Fruit fly (Drosophila melanogaster): ENCODE results near the gene CG2059.
A peak's percentile ranks its signal among the peaks of the same experiment; 100 is the strongest.

CG2059 gene

dm6 chrX:7298323-7298722 lies 12.2 kb downstream of the CG2059 start:
- TF ChIP-seq HLH106 (tag; optimal IDR thresholded peaks at IDR 0.05) (no peak), lola (GFP tag; optimal IDR thresholded peaks at IDR 0.05) (no peak), Hr78 (GFP tag; optimal IDR thresholded peaks at IDR 0.05) (no peak), Dfd (GFP tag; optimal IDR thresholded peaks at IDR 0.05) (no peak), pan (optimal IDR thresholded peaks at IDR 0.05) (no peak), foxo (GFP tag; optimal IDR thresholded peaks at IDR 0.05) (no peak), N (GFP tag; optimal IDR thresholded peaks at IDR 0.05) (no peak), Dif (GFP tag; optimal IDR thresholded peaks at IDR 0.05; ENCODE audit: partially characterized antibody) (no peak), OdsH (GFP tag; optimal IDR thresholded peaks at IDR 0.05) (no peak), Hr83 (GFP tag; optimal IDR thresholded peaks at IDR 0.05; ENCODE audit: poor library complexity, severe bottlenecking) (no peak)

dm6 chrX:7299399-7300355 lies 13.5 kb downstream of the CG2059 start:
- no peak for TF ChIP-seq CG32264 (GFP tag; optimal IDR thresholded peaks at IDR 0.05)
- TF ChIP-seq Dif (GFP tag; optimal IDR thresholded peaks at IDR 0.05; ENCODE audit: partially characterized antibody): peak; percentile 86
- no peak for TF ChIP-seq Rel (GFP tag; optimal IDR thresholded peaks at IDR 0.05)
- peak; percentile 71 for TF ChIP-seq Rel (tag; optimal IDR thresholded peaks at IDR 0.05)
- no peak for TF ChIP-seq lola (GFP tag; optimal IDR thresholded peaks at IDR 0.05)
- TF ChIP-seq sage (GFP tag; optimal IDR thresholded peaks at IDR 0.05): no peak
- TF ChIP-seq CG9705 (GFP tag; optimal IDR thresholded peaks at IDR 0.05): no peak
- peak; percentile 43 for TF ChIP-seq h (GFP tag; optimal IDR thresholded peaks at IDR 0.05)
- TF ChIP-seq Myc (optimal IDR thresholded peaks at IDR 0.05): no peak
- TF ChIP-seq woc (GFP tag; optimal IDR thresholded peaks at IDR 0.05): peak; percentile 30
- no peak for TF ChIP-seq pan (optimal IDR thresholded peaks at IDR 0.05)
- peak; percentile 5 for TF ChIP-seq dsf (GFP tag; optimal IDR thresholded peaks at IDR 0.05; ENCODE audit: borderline replicate concordance)
- TF ChIP-seq N (GFP tag; optimal IDR thresholded peaks at IDR 0.05): peak; percentile 70
- TF ChIP-seq Dfd (GFP tag; optimal IDR thresholded peaks at IDR 0.05): no peak
- TF ChIP-seq sv (GFP tag; optimal IDR thresholded peaks at IDR 0.05): peak; percentile 29
- peak; percentile 1 to 56 for TF ChIP-seq foxo (GFP tag; optimal IDR thresholded peaks at IDR 0.05)
- peak; percentile 54 for TF ChIP-seq rgr (GFP tag; optimal IDR thresholded peaks at IDR 0.05)
- TF ChIP-seq OdsH (GFP tag; optimal IDR thresholded peaks at IDR 0.05): peak; percentile 26
- no peak for TF ChIP-seq Mio (GFP tag; optimal IDR thresholded peaks at IDR 0.05)
- TF ChIP-seq Jra (GFP tag; optimal IDR thresholded peaks at IDR 0.05): peak; percentile 36
- no peak for TF ChIP-seq Hr78 (GFP tag; optimal IDR thresholded peaks at IDR 0.05)
- TF ChIP-seq jim (GFP tag; optimal IDR thresholded peaks at IDR 0.05): no peak
- peak; percentile 34 for TF ChIP-seq psq (GFP tag; optimal IDR thresholded peaks at IDR 0.05)
- TF ChIP-seq Vsx2 (GFP tag; optimal IDR thresholded peaks at IDR 0.05; ENCODE audit: partially characterized antibody): peak; percentile 79
- peak; percentile 58 for TF ChIP-seq fru (GFP tag; optimal IDR thresholded peaks at IDR 0.05)
- TF ChIP-seq HLH106 (tag; optimal IDR thresholded peaks at IDR 0.05): peak; percentile 67
- peak; percentile 48 for TF ChIP-seq dmrt93B (GFP tag; optimal IDR thresholded peaks at IDR 0.05)
- TF ChIP-seq Abd-B (GFP tag; optimal IDR thresholded peaks at IDR 0.05): no peak
- TF ChIP-seq tai (GFP tag; optimal IDR thresholded peaks at IDR 0.05): no peak
- TF ChIP-seq brk (GFP tag; optimal IDR thresholded peaks at IDR 0.05): no peak
- TF ChIP-seq usp (GFP tag; optimal IDR thresholded peaks at IDR 0.05): no peak
- peak; percentile 60 for TF ChIP-seq CrebA (GFP tag; optimal IDR thresholded peaks at IDR 0.05; ENCODE audit: borderline replicate concordance)
- peak; percentile 32 for TF ChIP-seq br (GFP tag; optimal IDR thresholded peaks at IDR 0.05)
- peak; percentile 66 for TF ChIP-seq Sp1 (GFP tag; optimal IDR thresholded peaks at IDR 0.05)
- peak; percentile 70 for TF ChIP-seq ey (GFP tag; optimal IDR thresholded peaks at IDR 0.05)
- peak; percentile 48 for TF ChIP-seq Hnf4 (GFP tag; optimal IDR thresholded peaks at IDR 0.05)
- no peak for TF ChIP-seq Hr83 (GFP tag; optimal IDR thresholded peaks at IDR 0.05; ENCODE audit: poor library complexity, severe bottlenecking)
- TF ChIP-seq dl (GFP tag; optimal IDR thresholded peaks at IDR 0.05; ENCODE audit: insufficient read depth in 1 of 2, partially characterized antibody in 2 of 2): peak; percentile 63 to 75
- TF ChIP-seq GATAd (GFP tag; optimal IDR thresholded peaks at IDR 0.05): no peak
